Worm (Caenorhabditis elegans) whole organism, L2 larva: ENCODE measurements around the gene ZK666.11.

Source experiments
- C34F6.9 ChIP-seq: fragments of 150-350 bp; optimal IDR thresholded peaks from 2 replicates; lab custom pipeline; 2014; ENCODE audit warnings: missing biosample characterization, missing genetic modification characterization
- F13H6.1 ChIP-seq: sonication (generic microtip); optimal IDR thresholded peaks from 2 replicates; lab custom pipeline; 2016; ENCODE audit warnings: missing genetic modification characterization, missing compliant biosample characterization
- R02D3.7 ChIP-seq: fragments of 150-350 bp; optimal IDR thresholded peaks from 2 replicates; lab custom pipeline; 2014; ENCODE audit warnings: missing biosample characterization, missing genetic modification characterization
- Y55F3AM.14 ChIP-seq: fragments of 200-800 bp; sonication (Bioruptor generic); optimal IDR thresholded peaks from 2 replicates; lab custom pipeline; 2018; ENCODE audit warnings: mild to moderate bottlenecking, missing genetic modification characterization, missing compliant biosample characterization
- ZK546.5 ChIP-seq: sonication (generic microtip); optimal IDR thresholded peaks from 2 replicates; lab custom pipeline; 2017; ENCODE audit warnings: missing biosample characterization, missing genetic modification characterization
- alr-1 ChIP-seq: fragments of 150-350 bp; optimal IDR thresholded peaks from 2 replicates; lab custom pipeline; 2014; ENCODE audit warnings: missing biosample characterization, missing genetic modification characterization
- aly-2 ChIP-seq: fragments of 150-350 bp; optimal IDR thresholded peaks from 2 replicates; lab custom pipeline; 2014; ENCODE audit warnings: missing biosample characterization, missing genetic modification characterization
- ama-1 ChIP-seq: fragments of 150-350 bp; optimal IDR thresholded peaks from 2 replicates; lab custom pipeline; 2018; ENCODE audit warnings: inconsistent platforms
- blmp-1 ChIP-seq: sonication (generic microtip); optimal IDR thresholded peaks from 2 replicates; lab custom pipeline; 2017; ENCODE audit warnings: missing genetic modification characterization, mild to moderate bottlenecking, missing compliant biosample characterization, antibody characterized with exemption, moderate library complexity; ENCODE audit not compliant: insufficient read depth
- ceh-16 ChIP-seq: fragments of 150-350 bp; optimal IDR thresholded peaks from 2 replicates; lab custom pipeline; 2014; ENCODE audit warnings: missing biosample characterization, missing genetic modification characterization
- ceh-82 ChIP-seq: fragments of 150-350 bp; optimal IDR thresholded peaks from 2 replicates; lab custom pipeline; 2014; ENCODE audit warnings: missing biosample characterization, missing genetic modification characterization
- crh-2 ChIP-seq: sonication (generic microtip); optimal IDR thresholded peaks from 2 replicates; lab custom pipeline; 2017; ENCODE audit warnings: missing biosample characterization, missing genetic modification characterization
- dmd-4 ChIP-seq: sonication (generic microtip); optimal IDR thresholded peaks from 2 replicates; lab custom pipeline; 2017; ENCODE audit warnings: missing biosample characterization, missing genetic modification characterization
- egl-27 ChIP-seq: sonication (generic microtip); optimal IDR thresholded peaks from 3 replicates; lab custom pipeline; 2017; ENCODE audit warnings: missing biosample characterization, missing genetic modification reagents, missing genetic modification characterization
- elt-1 ChIP-seq: fragments of 150-350 bp; optimal IDR thresholded peaks from 2 replicates; lab custom pipeline; 2014; ENCODE audit warnings: missing biosample characterization, missing genetic modification characterization
- elt-3 ChIP-seq: sonication (generic microtip); optimal IDR thresholded peaks from 2 replicates; lab custom pipeline; 2017; ENCODE audit warnings: missing biosample characterization, missing genetic modification characterization
- fos-1 ChIP-seq: fragments of 150-350 bp; optimal IDR thresholded peaks from 2 replicates; lab custom pipeline; 2014; ENCODE audit warnings: missing biosample characterization, missing genetic modification characterization
- gmeb-1 ChIP-seq: fragments of 150-350 bp; optimal IDR thresholded peaks from 2 replicates; lab custom pipeline; 2014; ENCODE audit warnings: missing biosample characterization, missing genetic modification characterization
- lin-11 ChIP-seq: fragments of 150-350 bp; sonication (generic microtip); optimal IDR thresholded peaks from 2 replicates; lab custom pipeline; 2014; ENCODE audit warnings: missing biosample characterization, missing genetic modification characterization, inconsistent platforms, mixed read lengths
- lin-13 ChIP-seq: fragments of 150-350 bp; optimal IDR thresholded peaks from 2 replicates; lab custom pipeline; 2014; ENCODE audit warnings: missing biosample characterization, missing genetic modification reagents, missing genetic modification characterization
- lin-39 ChIP-seq: fragments of 150-350 bp; optimal IDR thresholded peaks from 2 replicates; lab custom pipeline; 2014; ENCODE audit warnings: missing biosample characterization, missing genetic modification reagents, missing genetic modification characterization
- lsy-2 ChIP-seq, 2 experiments: fragments of 150-350 bp in 1 of 2; sonication (generic microtip) in 1 of 2; optimal IDR thresholded peaks; 2 replicates each; lab custom pipeline; 2014 to 2017; ENCODE audit warnings: missing biosample characterization in 2 of 2, missing genetic modification characterization in 2 of 2
- mab-5 ChIP-seq: fragments of 150-350 bp; optimal IDR thresholded peaks from 2 replicates; lab custom pipeline; 2014; ENCODE audit warnings: missing biosample characterization, missing genetic modification characterization
- mbf-1 ChIP-seq: sonication (generic microtip); optimal IDR thresholded peaks from 2 replicates; lab custom pipeline; 2017; ENCODE audit warnings: missing biosample characterization, missing genetic modification characterization
- mdl-1 ChIP-seq, 2 experiments: fragments of 150-350 bp in 1 of 2; sonication (generic microtip) in 1 of 2; optimal IDR thresholded peaks; 2 replicates each; lab custom pipeline; 2017; ENCODE audit warnings: missing biosample characterization in 2 of 2, missing genetic modification characterization in 2 of 2
- nhr-10 ChIP-seq: sonication (generic microtip); optimal IDR thresholded peaks from 2 replicates; lab custom pipeline; 2017; ENCODE audit warnings: missing biosample characterization, missing genetic modification characterization
- nhr-11 ChIP-seq: fragments of 150-350 bp; optimal IDR thresholded peaks from 2 replicates; lab custom pipeline; 2014; ENCODE audit warnings: missing biosample characterization, missing genetic modification characterization
- nhr-12 ChIP-seq: fragments of 150-350 bp; optimal IDR thresholded peaks from 2 replicates; lab custom pipeline; 2014; ENCODE audit warnings: missing biosample characterization, missing genetic modification characterization
- nhr-129 ChIP-seq: fragments of 150-350 bp; optimal IDR thresholded peaks from 2 replicates; lab custom pipeline; 2014; ENCODE audit warnings: missing biosample characterization, missing genetic modification characterization
- nhr-21 ChIP-seq: fragments of 150-350 bp; optimal IDR thresholded peaks from 2 replicates; lab custom pipeline; 2014; ENCODE audit warnings: missing biosample characterization, missing genetic modification characterization
- nhr-23 ChIP-seq: fragments of 150-350 bp; optimal IDR thresholded peaks from 2 replicates; lab custom pipeline; 2014; ENCODE audit warnings: missing biosample characterization, missing genetic modification reagents, missing genetic modification characterization
- nhr-237 ChIP-seq: fragments of 150-350 bp; optimal IDR thresholded peaks from 2 replicates; lab custom pipeline; 2014; ENCODE audit warnings: missing biosample characterization, missing genetic modification characterization
- nhr-25 ChIP-seq: fragments of 150-350 bp; sonication (generic microtip); optimal IDR thresholded peaks from 3 replicates; lab custom pipeline; 2014; ENCODE audit warnings: missing biosample characterization, missing genetic modification characterization
- nhr-6 ChIP-seq: fragments of 150-350 bp; optimal IDR thresholded peaks from 2 replicates; lab custom pipeline; 2014; ENCODE audit warnings: missing biosample characterization, missing genetic modification characterization
- nhr-77 ChIP-seq: fragments of 150-350 bp; optimal IDR thresholded peaks from 2 replicates; lab custom pipeline; 2014; ENCODE audit warnings: missing biosample characterization, missing genetic modification characterization
- peb-1 ChIP-seq: fragments of 150-350 bp; optimal IDR thresholded peaks from 2 replicates; lab custom pipeline; 2014; ENCODE audit warnings: missing biosample characterization, missing genetic modification characterization
- sem-4 ChIP-seq: fragments of 150-350 bp; optimal IDR thresholded peaks from 2 replicates; lab custom pipeline; 2014; ENCODE audit warnings: missing biosample characterization, missing genetic modification reagents, missing genetic modification characterization
- skn-1 ChIP-seq: sonication (generic microtip); optimal IDR thresholded peaks from 2 replicates; lab custom pipeline; 2017; ENCODE audit warnings: missing biosample characterization, missing genetic modification characterization
- sma-3 ChIP-seq: sonication (generic microtip); optimal IDR thresholded peaks from 2 replicates; lab custom pipeline; 2016; ENCODE audit warnings: missing genetic modification reagents, missing genetic modification characterization, missing compliant biosample characterization
- sma-9 ChIP-seq, 2 experiments: fragments of 150-350 bp in 1 of 2; sonication (generic microtip) in 1 of 2; optimal IDR thresholded peaks; 2 replicates each; lab custom pipeline; 2014 to 2016; ENCODE audit warnings: missing genetic modification characterization in 2 of 2, mild to moderate bottlenecking in 1 of 2, missing biosample characterization in 1 of 2, missing compliant biosample characterization in 1 of 2, missing genetic modification reagents in 1 of 2, moderate library complexity in 1 of 2
- snpc-4 ChIP-seq: fragments of 150-350 bp; optimal IDR thresholded peaks from 2 replicates; lab custom pipeline; 2014; ENCODE audit warnings: missing biosample characterization, missing genetic modification characterization
- unc-39 ChIP-seq: fragments of 150-350 bp; optimal IDR thresholded peaks from 2 replicates; lab custom pipeline; 2014; ENCODE audit warnings: missing biosample characterization, missing genetic modification characterization
- unc-55 ChIP-seq: fragments of 150-350 bp; sonication (generic microtip); optimal IDR thresholded peaks from 3 replicates; lab custom pipeline; 2014; ENCODE audit warnings: missing biosample characterization, missing genetic modification reagents, missing genetic modification characterization
- unc-62 ChIP-seq: fragments of 150-350 bp; optimal IDR thresholded peaks from 2 replicates; lab custom pipeline; 2014; ENCODE audit warnings: missing biosample characterization, missing genetic modification reagents, missing genetic modification characterization
- zag-1 ChIP-seq: fragments of 150-350 bp; optimal IDR thresholded peaks from 2 replicates; lab custom pipeline; 2014; ENCODE audit warnings: missing biosample characterization, missing genetic modification characterization
- ztf-1 ChIP-seq: fragments of 200-800 bp; sonication (Bioruptor generic); conservative IDR thresholded peaks from 2 replicates; pipeline ENCODE4 v1.3.6; 2022; ENCODE audit warnings: missing genetic modification characterization, missing compliant biosample characterization
- ztf-11 ChIP-seq: sonication (generic microtip); optimal IDR thresholded peaks from 2 replicates; lab custom pipeline; 2017; ENCODE audit warnings: missing biosample characterization, missing genetic modification characterization
- ztf-4 ChIP-seq: fragments of 150-350 bp; optimal IDR thresholded peaks from 2 replicates; lab custom pipeline; 2014; ENCODE audit warnings: missing biosample characterization, missing genetic modification characterization

Gene ZK666.11

ce11 chrII:10447348-10448316, 34.7 kb upstream of the ZK666.11 start, which contains the start of gene ZK673.2 (continued):
- no peak for TF ChIP-seq snpc-4 (tag; lab: Kevin White, UChicago)

ce11 chrII:10449707-10450106, 32.6 kb upstream of the ZK666.11 start, which contains the start of gene lin-56:
Gene lin-56, plus strand, starts transcription at chrII:10450007.
- TF ChIP-seq fos-1 (tag; lab: Kevin White, UChicago) (no peak), alr-1 (no peak), elt-3 (tag; lab: Kevin White, UChicago) (no peak)

ce11 chrII:10450335-10450734, 32.0 kb upstream of the ZK666.11 start:
- TF ChIP-seq gmeb-1 (no peak), fos-1 (tag; lab: Kevin White, UChicago) (no peak), F13H6.1 (no peak), zag-1 (tag; lab: Kevin White, UChicago) (no peak), ztf-4 (tag; lab: Kevin White, UChicago) (peak; percentile 60), Y55F3AM.14 (no peak), crh-2 (tag; lab: Kevin White, UChicago) (peak; percentile 23), nhr-237 (no peak), blmp-1 (tag; lab: Kevin White, UChicago) (no peak), nhr-10 (tag; lab: Kevin White, UChicago) (no peak), sem-4 (tag; lab: Kevin White, UChicago) (no peak), ama-1 (lab: Kevin White, UChicago) (no peak), C34F6.9 (tag; lab: Kevin White, UChicago) (peak; percentile 49), ceh-16 (no peak), lin-39 (tag; lab: Kevin White, UChicago) (no peak), nhr-23 (no peak), unc-62 (GFP tag; lab: Kevin White, UChicago) (no peak), skn-1 (no peak), ZK546.5 (tag; lab: Kevin White, UChicago) (no peak), aly-2 (tag; lab: Kevin White, UChicago) (no peak), peb-1 (tag; lab: Kevin White, UChicago) (no peak), elt-3 (tag; lab: Kevin White, UChicago) (no peak), nhr-25 (peak; percentile 36), unc-55 (GFP tag; lab: Kevin White, UChicago) (peak; percentile 14), lin-11 (tag; lab: Kevin White, UChicago) (no peak), dmd-4 (tag; lab: Kevin White, UChicago) (no peak), snpc-4 (tag; lab: Kevin White, UChicago) (no peak), ztf-11 (tag; lab: Kevin White, UChicago) (no peak), lsy-2 (tag; optimal IDR thresholded peaks at IDR 0.05; lab: Kevin White, UChicago) (peak in 1 of 2 experiments; percentile 28), ztf-1 (GFP tag; lab: Robert Waterston, UW) (no peak), nhr-11 (tag; lab: Kevin White, UChicago) (no peak), sma-9 (GFP tag; optimal IDR thresholded peaks at IDR 0.05; lab: Kevin White, UChicago) (peak; percentile 12), sma-9 (tag; optimal IDR thresholded peaks at IDR 0.05; lab: Kevin White, UChicago) (no peak), nhr-77 (no peak), mab-5 (no peak), nhr-21 (tag; lab: Kevin White, UChicago) (peak; percentile 24), R02D3.7 (tag; lab: Kevin White, UChicago) (no peak), ceh-82 (tag; lab: Kevin White, UChicago) (no peak), unc-39 (tag; lab: Kevin White, UChicago) (no peak), elt-1 (tag; lab: Kevin White, UChicago) (no peak), nhr-6 (tag; lab: Kevin White, UChicago) (peak; percentile 15), mdl-1 (tag; optimal IDR thresholded peaks at IDR 0.05; lab: Kevin White, UChicago) (no peak), nhr-12 (tag; lab: Kevin White, UChicago) (no peak), alr-1 (no peak), sma-3 (GFP tag; lab: Kevin White, UChicago) (no peak), lin-13 (no peak), mbf-1 (no peak), egl-27 (tag; lab: Kevin White, UChicago) (no peak), nhr-129 (tag; lab: Kevin White, UChicago) (peak; percentile 0)
- TF ChIP-seq, all 48 proteins: peak for 10
